Worm (Caenorhabditis elegans) whole organism, L4 larva: ENCODE data around the gene ing-3.
A peak's percentile ranks its signal among the peaks of the same experiment; 100 is the strongest.

Source experiments
- D1046.2 ChIP-seq: fragments of 200-800 bp; sonication (Bioruptor generic); IDR thresholded peaks from 2 replicates; pipeline ENCODE4 v1.3.6; 2022; ENCODE audit warnings: missing genetic modification characterization, missing compliant biosample characterization
- Y48G9A.11 ChIP-seq: fragments of 200-800 bp; sonication (Bioruptor generic); IDR thresholded peaks from 2 replicates; pipeline ENCODE4 v1.3.6; 2022; ENCODE audit warnings: missing genetic modification reagents, missing genetic modification characterization, missing compliant biosample characterization
- ama-1 ChIP-seq: fragments of 150-350 bp; optimal IDR thresholded peaks from 2 replicates; lab custom pipeline; 2014; ENCODE audit warnings: inconsistent platforms, mixed read lengths
- ceh-32 ChIP-seq: sonication (generic microtip); optimal IDR thresholded peaks from 2 replicates; lab custom pipeline; 2016; ENCODE audit warnings: mild to moderate bottlenecking, missing genetic modification characterization, missing compliant biosample characterization; ENCODE audit not compliant: poor library complexity
- ceh-82 ChIP-seq: sonication (generic microtip); optimal IDR thresholded peaks from 2 replicates; lab custom pipeline; 2017; ENCODE audit warnings: missing biosample characterization, missing genetic modification characterization
- daf-19 ChIP-seq: fragments of 200-800 bp; sonication (Bioruptor generic); conservative IDR thresholded peaks from 2 replicates; pipeline ENCODE4 v1.3.6; 2022; ENCODE audit warnings: missing genetic modification characterization, missing compliant biosample characterization
- dmd-9 ChIP-seq: fragments of 200-800 bp; sonication (Bioruptor generic); IDR thresholded peaks from 2 replicates; pipeline ENCODE4 v1.3.6; 2022; ENCODE audit warnings: missing genetic modification reagents, missing genetic modification characterization, missing compliant biosample characterization
- dve-1 ChIP-seq: sonication (generic microtip); optimal IDR thresholded peaks from 2 replicates; lab custom pipeline; 2017; ENCODE audit warnings: antibody characterized with exemption, mild to moderate bottlenecking, missing genetic modification characterization, missing compliant biosample characterization; ENCODE audit not compliant: insufficient read depth
- egl-43 ChIP-seq: fragments of 200-800 bp; sonication (Bioruptor generic); IDR thresholded peaks from 2 replicates; pipeline ENCODE4 v1.3.6; 2022; ENCODE audit warnings: missing genetic modification reagents, missing genetic modification characterization, missing compliant biosample characterization
- hlh-11 ChIP-seq: fragments of 200-800 bp; sonication (Bioruptor generic); optimal IDR thresholded peaks from 2 replicates; lab custom pipeline; 2018; ENCODE audit warnings: mild to moderate bottlenecking, missing genetic modification characterization, missing compliant biosample characterization
- jun-1 ChIP-seq: fragments of 150-350 bp; optimal IDR thresholded peaks from 2 replicates; lab custom pipeline; 2014; ENCODE audit warnings: missing biosample characterization, missing genetic modification reagents, missing genetic modification characterization
- lir-3 ChIP-seq: sonication (generic microtip); optimal IDR thresholded peaks from 2 replicates; lab custom pipeline; 2016; ENCODE audit warnings: mild to moderate bottlenecking, missing genetic modification characterization, missing compliant biosample characterization
- lsy-2 ChIP-seq, 2 experiments: fragments of 150-350 bp in 1 of 2; sonication (generic microtip) in 1 of 2; optimal IDR thresholded peaks; 2 replicates each; lab custom pipeline; 2014 to 2017; ENCODE audit warnings: missing biosample characterization in 2 of 2, missing genetic modification characterization in 2 of 2
- mdl-1 ChIP-seq, 2 experiments: fragments of 150-350 bp in 1 of 2; sonication (generic microtip) in 1 of 2; optimal IDR thresholded peaks; 2 replicates each; lab custom pipeline; 2014 to 2017; ENCODE audit warnings: missing biosample characterization in 2 of 2, missing genetic modification characterization in 2 of 2
- mep-1 ChIP-seq: fragments of 150-350 bp; sonication (generic microtip); optimal IDR thresholded peaks from 3 replicates; lab custom pipeline; 2014; ENCODE audit warnings: missing biosample characterization, missing genetic modification characterization
- nhr-41 ChIP-seq: fragments of 200-800 bp; sonication (Bioruptor generic); IDR thresholded peaks from 2 replicates; pipeline ENCODE4 v1.3.6; 2022; ENCODE audit warnings: missing genetic modification reagents, missing genetic modification characterization, missing compliant biosample characterization
- nhr-42 ChIP-seq: fragments of 200-800 bp; sonication (Bioruptor generic); IDR thresholded peaks from 2 replicates; pipeline ENCODE4 v1.3.6; 2022; ENCODE audit warnings: missing genetic modification characterization, missing compliant biosample characterization
- nhr-76 ChIP-seq: fragments of 150-350 bp; optimal IDR thresholded peaks from 2 replicates; lab custom pipeline; 2014; ENCODE audit warnings: missing biosample characterization, missing genetic modification characterization
- nhr-77 ChIP-seq: fragments of 150-350 bp; optimal IDR thresholded peaks from 2 replicates; lab custom pipeline; 2014; ENCODE audit warnings: missing biosample characterization, missing genetic modification characterization
- php-3 ChIP-seq: fragments of 200-800 bp; sonication (Bioruptor generic); IDR thresholded peaks from 2 replicates; pipeline ENCODE4 v1.3.6; 2022; ENCODE audit warnings: missing genetic modification reagents, missing genetic modification characterization, missing compliant biosample characterization
- pqm-1 ChIP-seq: sonication (generic microtip); optimal IDR thresholded peaks from 2 replicates; lab custom pipeline; 2017; ENCODE audit warnings: missing biosample characterization, missing genetic modification characterization
- set-16 ChIP-seq: fragments of 200-800 bp; sonication (Bioruptor generic); IDR thresholded peaks from 2 replicates; pipeline ENCODE4 v1.3.6; 2022; ENCODE audit warnings: missing genetic modification reagents, missing genetic modification characterization, missing compliant biosample characterization
- unc-130 ChIP-seq: sonication (generic microtip); optimal IDR thresholded peaks from 2 replicates; lab custom pipeline; 2016; ENCODE audit warnings: missing genetic modification reagents, missing genetic modification characterization, missing compliant biosample characterization
- ztf-11 ChIP-seq: fragments of 150-350 bp; optimal IDR thresholded peaks from 2 replicates; lab custom pipeline; 2014; ENCODE audit warnings: missing biosample characterization, missing genetic modification characterization

ing-3 gene

ce11 chrII:13916040-13916439 lies 40.2 kb downstream of the ing-3 start, which contains the start of gene mltn-3:
Gene mltn-3 (plus strand): TSS chrII:13916340.
- TF ChIP-seq lir-3 (tag; lab: Kevin White, UChicago) (no peak), nhr-42 (GFP tag; lab: Robert Waterston, UW) (no peak), unc-130 (no peak), hlh-11 (tag; lab: Kevin White, UChicago) (no peak), dve-1 (tag; lab: Kevin White, UChicago) (no peak), ama-1 (lab: Kevin White, UChicago) (no peak), nhr-77 (tag; lab: Kevin White, UChicago) (no peak), ceh-32 (tag; lab: Kevin White, UChicago) (no peak), mep-1 (tag; lab: Kevin White, UChicago) (no peak), Y48G9A.11 (GFP tag; lab: Robert Waterston, UW) (no peak), pqm-1 (no peak), lsy-2 (tag; optimal IDR thresholded peaks at IDR 0.05; lab: Kevin White, UChicago) (no peak), nhr-41 (GFP tag; lab: Robert Waterston, UW) (no peak)
- TF ChIP-seq, all 104 proteins: peak for 0

ce11 chrII:13919100-13919499 lies 43.3 kb downstream of the ing-3 start:
- no peak for TF ChIP-seq mep-1 (tag; lab: Kevin White, UChicago)
- TF ChIP-seq nhr-76 = no peak
- TF ChIP-seq set-16 = peak; percentile 67
- no peak for TF ChIP-seq mdl-1 (tag; optimal IDR thresholded peaks at IDR 0.05; lab: Kevin White, UChicago)
- TF ChIP-seq, all 104 proteins: peak for 1

DNA sequence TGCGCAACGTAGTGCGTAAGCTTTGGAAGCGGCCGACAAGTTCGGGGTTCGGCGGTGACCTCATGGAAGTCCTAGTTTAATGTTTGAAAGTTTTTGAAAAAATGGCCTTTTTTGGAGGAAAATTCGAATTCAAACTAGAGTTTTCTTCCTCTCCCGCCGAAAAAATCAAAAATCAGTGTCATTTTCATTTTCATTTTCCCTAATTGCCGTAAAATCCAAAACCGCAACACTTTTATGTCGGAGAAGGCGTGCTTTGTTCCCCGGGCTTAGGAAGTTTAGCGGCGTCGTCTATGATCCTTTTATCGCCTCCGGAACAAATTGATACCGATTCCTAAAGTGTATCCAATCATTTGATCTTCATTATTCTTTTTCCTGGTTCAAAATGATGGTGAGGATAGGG lies 49.1 kb downstream of the ing-3 start, which contains the start of gene mltn-5:
mltn-5 (plus strand) TSS at position 301 of the 400 bp plus-strand sequence.
- TF ChIP-seq egl-43 (GFP tag; lab: Robert Waterston, UW) (no peak), jun-1 (tag; lab: Kevin White, UChicago) (no peak), daf-19 (GFP tag; lab: Robert Waterston, UW) (no peak), dmd-9 (GFP tag; lab: Robert Waterston, UW) (no peak), ztf-11 (tag; lab: Kevin White, UChicago) (no peak), D1046.2 (GFP tag; lab: Robert Waterston, UW) (no peak), php-3 (GFP tag; lab: Robert Waterston, UW) (no peak)
- TF ChIP-seq, all 104 proteins: peak for 0

ce11 chrII:13931944-13932343 lies 56.1 kb downstream of the ing-3 start, which contains the start of gene hot-3:
Gene hot-3 (minus strand): TSS chrII:13932044.
- TF ChIP-seq hlh-11 (tag; lab: Kevin White, UChicago) (no peak), lsy-2 (tag; optimal IDR thresholded peaks at IDR 0.05; lab: Kevin White, UChicago) (no peak), dve-1 (tag; lab: Kevin White, UChicago) (no peak), ceh-82 (tag; lab: Kevin White, UChicago) (no peak), pqm-1 (no peak)
- TF ChIP-seq, all 104 proteins: peak for 0
